Fruit fly (Drosophila melanogaster): Measurements from ENCODE around the gene CG17141.

Gene CG17141

DNA sequence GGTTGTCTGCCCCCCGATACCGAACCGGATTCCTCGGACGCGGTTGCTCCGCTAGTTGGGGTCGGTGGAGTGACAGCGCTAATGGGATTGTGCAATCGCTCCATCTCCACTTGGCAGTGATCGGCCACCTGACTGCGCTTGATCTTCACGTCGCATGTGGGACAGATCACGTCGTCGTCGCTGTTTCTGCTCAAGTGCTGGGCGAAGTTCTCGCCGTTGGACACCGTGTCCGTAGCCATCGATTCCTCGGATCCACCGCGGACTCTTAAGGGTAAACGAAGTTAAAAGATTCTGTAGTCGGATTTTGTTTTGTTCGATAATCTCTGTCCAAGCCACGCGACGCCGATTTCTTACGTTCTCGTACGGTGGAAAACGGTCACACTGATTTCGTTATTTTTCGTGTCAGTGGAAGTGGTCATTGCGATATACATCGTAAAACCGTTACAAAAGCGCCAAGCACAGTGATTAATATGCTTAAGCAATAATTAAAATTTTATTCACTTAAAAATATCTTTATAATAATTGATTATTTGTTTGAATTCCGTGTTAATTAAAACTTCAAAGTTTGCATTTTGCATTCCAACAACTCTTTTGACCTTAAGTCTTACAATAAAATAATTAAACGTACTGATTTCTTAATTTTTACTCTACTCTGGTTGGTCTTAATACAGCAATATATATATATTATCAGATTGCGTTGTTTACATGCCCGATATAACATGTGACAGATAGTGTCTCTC lies 21.2 kb downstream of the CG17141 start, which contains the start of gene RNF220 (continued):
- TF ChIP-seq CG18619 (GFP tag; optimal IDR thresholded peaks at IDR 0.05), result no peak
- no peak for TF ChIP-seq CG4360 (GFP tag; IDR thresholded peaks at IDR 0.05)
- no peak for TF ChIP-seq CG3726 (GFP tag; IDR thresholded peaks at IDR 0.05)
- TF ChIP-seq lola (GFP tag; optimal IDR thresholded peaks at IDR 0.05), result peak in 1 of 3 experiments; percentile 16
- TF ChIP-seq pita (GFP tag; optimal IDR thresholded peaks at IDR 0.05), result no peak
- TF ChIP-seq CHES-1-like (GFP tag; optimal IDR thresholded peaks at IDR 0.05), result no peak
- no peak for TF ChIP-seq CG8290 (GFP tag; optimal IDR thresholded peaks at IDR 0.05)
- TF ChIP-seq CG8290 (tag; optimal IDR thresholded peaks at IDR 0.05), result peak in 1 of 2 experiments; percentile 1
- no peak for TF ChIP-seq CG11247 (GFP tag; IDR thresholded peaks at IDR 0.05)
- peak; percentile 24; the same call in 1 of the 2 replicates for TF ChIP-seq CG6272 (GFP tag; IDR thresholded peaks at IDR 0.05)
- peak; percentile 73 for TF ChIP-seq gfzf (GFP tag; optimal IDR thresholded peaks at IDR 0.05)

DNA sequence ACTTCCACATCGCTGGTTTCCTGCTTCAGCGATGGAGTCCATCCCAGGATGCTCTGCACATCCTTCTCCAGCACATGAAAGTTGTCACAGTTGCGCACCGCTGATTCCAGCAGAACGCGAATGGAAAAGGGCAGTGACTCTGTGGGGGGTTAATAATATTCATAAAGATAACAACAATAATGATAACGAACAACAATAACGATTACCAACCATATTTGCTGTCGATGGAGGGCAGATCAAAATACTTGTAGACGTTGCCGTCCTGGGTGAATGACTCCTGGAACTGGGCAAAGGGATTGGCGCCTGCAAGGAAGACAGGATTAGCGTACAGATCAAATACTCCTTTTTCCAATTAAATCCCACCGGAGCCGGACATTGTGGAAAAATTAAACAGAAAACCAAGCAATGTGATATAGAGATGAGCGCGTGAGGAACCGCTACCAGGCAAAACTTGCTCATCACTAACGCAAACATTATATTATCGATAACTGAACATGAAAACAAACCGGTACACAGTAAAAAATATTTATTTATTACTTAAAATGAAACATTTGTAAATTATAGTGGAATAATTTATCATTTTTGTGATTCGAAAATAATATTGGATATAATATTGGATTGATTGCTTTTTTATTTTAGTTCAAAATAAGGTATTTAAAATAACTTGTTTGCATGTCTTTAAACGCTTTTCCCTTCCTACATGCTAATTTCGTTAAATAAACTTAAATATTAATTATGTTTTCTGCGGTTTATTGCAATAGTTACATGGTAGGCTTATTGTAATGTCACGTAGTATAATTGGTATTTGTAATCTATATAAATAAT lies 23.0 kb downstream of the CG17141 start, which contains the start of gene Irp-1A:
TSS of gene Irp-1A (minus strand) at position 439 of the 825 bp plus-strand sequence.
- peak; percentile 28; the same call in 1 of the 2 replicates for TF ChIP-seq cas (GFP tag; IDR thresholded peaks at IDR 0.05)
- peak; percentile 87 for TF ChIP-seq CG31441 (GFP tag; IDR thresholded peaks at IDR 0.05)
- TF ChIP-seq CG6689 (GFP tag; IDR thresholded peaks at IDR 0.05), result peak; percentile 77
- TF ChIP-seq bowl (GFP tag; IDR thresholded peaks at IDR 0.05), result 0 out of 2 replicates have a peak, but pooled peaks have one; percentile 23
- no peak for TF ChIP-seq repo (GFP tag; optimal IDR thresholded peaks at IDR 0.05)
- TF ChIP-seq Max (GFP tag; optimal IDR thresholded peaks at IDR 0.05), result peak; percentile 56
- TF ChIP-seq D19B (GFP tag; optimal IDR thresholded peaks at IDR 0.05), result peak; percentile 23
- peak; percentile 22 for TF ChIP-seq HLH54F (GFP tag; optimal IDR thresholded peaks at IDR 0.05)
- peak; percentile 82 for TF ChIP-seq knrl (GFP tag; IDR thresholded peaks at IDR 0.05; ENCODE audit: partially characterized antibody)
- no peak for TF ChIP-seq prd (optimal IDR thresholded peaks at IDR 0.05)
- peak; percentile 71 for TF ChIP-seq prd (GFP tag; IDR thresholded peaks at IDR 0.05)
- TF ChIP-seq cwo (GFP tag; optimal IDR thresholded peaks at IDR 0.05), result peak; percentile 60
- no peak for TF ChIP-seq Optix (GFP tag; IDR thresholded peaks at IDR 0.05)
- no peak for TF ChIP-seq Dfd (GFP tag; optimal IDR thresholded peaks at IDR 0.05)
- no peak for TF ChIP-seq jigr1 (GFP tag; IDR thresholded peaks at IDR 0.05)
- TF ChIP-seq tin (GFP tag; optimal IDR thresholded peaks at IDR 0.05), result peak; percentile 55
- peak; percentile 66 for TF ChIP-seq nerfin-1 (tag; optimal IDR thresholded peaks at IDR 0.05)
- TF ChIP-seq Dip2 (GFP tag; IDR thresholded peaks at IDR 0.05), result no peak
- peak; percentile 75 for TF ChIP-seq ranshi (GFP tag; IDR thresholded peaks at IDR 0.05)
- TF ChIP-seq Rx (GFP tag; IDR thresholded peaks at IDR 0.05), result no peak
- TF ChIP-seq ken (GFP tag; IDR thresholded peaks at IDR 0.05), result peak; percentile 56; the same call in 1 of the 3 replicates
- no peak for TF ChIP-seq Gsc (GFP tag; IDR thresholded peaks at IDR 0.05)
- peak; percentile 71 for TF ChIP-seq Ada2b (GFP tag; IDR thresholded peaks at IDR 0.05)
- no peak for TF ChIP-seq HLHmδ (GFP tag; optimal IDR thresholded peaks at IDR 0.05)
- no peak for TF ChIP-seq CG12744 (GFP tag; optimal IDR thresholded peaks at IDR 0.05)
- no peak for TF ChIP-seq CG3726 (GFP tag; IDR thresholded peaks at IDR 0.05)
- no peak for TF ChIP-seq CG4707 (GFP tag; optimal IDR thresholded peaks at IDR 0.05)
- peak; percentile 34 for TF ChIP-seq her (GFP tag; optimal IDR thresholded peaks at IDR 0.05)
- TF ChIP-seq CG2712 (tag; optimal IDR thresholded peaks at IDR 0.05), result peak; percentile 85
- no peak for TF ChIP-seq Stat92E (GFP tag; optimal IDR thresholded peaks at IDR 0.05)
- peak; percentile 69 for TF ChIP-seq CG13775 (GFP tag; optimal IDR thresholded peaks at IDR 0.05)
- TF ChIP-seq ftz-f1 (GFP tag; optimal IDR thresholded peaks at IDR 0.05), result no peak
- TF ChIP-seq bcd (GFP tag; optimal IDR thresholded peaks at IDR 0.05), result peak; percentile 55
- TF ChIP-seq CG8944 (GFP tag; optimal IDR thresholded peaks at IDR 0.05), result no peak
- TF ChIP-seq ERR (GFP tag; optimal IDR thresholded peaks at IDR 0.05), result no peak
- TF ChIP-seq CG3838 (GFP tag; optimal IDR thresholded peaks at IDR 0.05), result no peak
- peak; percentile 80 for TF ChIP-seq trem (tag; optimal IDR thresholded peaks at IDR 0.05)
